Fruit fly (Drosophila melanogaster): ENCODE results near the gene CG15186.

DNA sequence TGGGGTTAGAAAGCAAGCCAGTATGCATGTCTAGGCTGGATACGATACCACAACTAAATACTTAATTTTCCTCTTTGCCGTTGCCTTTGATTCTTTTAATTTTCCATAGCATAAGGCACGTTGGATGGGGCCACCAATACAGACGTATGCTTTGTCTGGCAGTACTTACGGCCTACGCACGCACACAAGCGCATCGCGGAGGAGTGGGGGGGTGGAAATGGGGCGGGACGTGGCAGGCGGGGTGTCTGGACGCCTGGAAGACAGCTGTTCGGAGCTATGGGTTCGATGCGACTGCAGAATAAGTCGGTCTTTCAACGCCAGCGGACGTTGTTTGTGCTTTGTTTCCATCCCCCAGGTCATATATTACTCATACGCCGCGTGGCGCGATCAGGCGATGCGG is 1.7 kb upstream of the CG15186 start:
- TF ChIP-seq CG17806 (tag; optimal IDR thresholded peaks at IDR 0.05) (no peak), Pif1B (GFP tag; optimal IDR thresholded peaks at IDR 0.05) (no peak), rn (GFP tag; IDR thresholded peaks at IDR 0.05) (no peak), Pif1A (GFP tag; optimal IDR thresholded peaks at IDR 0.05) (no peak), fd96Ca (GFP tag; IDR thresholded peaks at IDR 0.05) (no peak), CG34367 (tag; optimal IDR thresholded peaks at IDR 0.05) (no peak), CG9948 (tag; optimal IDR thresholded peaks at IDR 0.05) (no peak), CG15710 (tag; optimal IDR thresholded peaks at IDR 0.05) (no peak), CG8301 (tag; optimal IDR thresholded peaks at IDR 0.05) (no peak), CG10348 (GFP tag; IDR thresholded peaks at IDR 0.05) (no peak), CG32121 (GFP tag; IDR thresholded peaks at IDR 0.05) (no peak)

All from whole organism, pupa.